Fruit fly (Drosophila melanogaster): ENCODE data around the gene Gal.

DNA sequence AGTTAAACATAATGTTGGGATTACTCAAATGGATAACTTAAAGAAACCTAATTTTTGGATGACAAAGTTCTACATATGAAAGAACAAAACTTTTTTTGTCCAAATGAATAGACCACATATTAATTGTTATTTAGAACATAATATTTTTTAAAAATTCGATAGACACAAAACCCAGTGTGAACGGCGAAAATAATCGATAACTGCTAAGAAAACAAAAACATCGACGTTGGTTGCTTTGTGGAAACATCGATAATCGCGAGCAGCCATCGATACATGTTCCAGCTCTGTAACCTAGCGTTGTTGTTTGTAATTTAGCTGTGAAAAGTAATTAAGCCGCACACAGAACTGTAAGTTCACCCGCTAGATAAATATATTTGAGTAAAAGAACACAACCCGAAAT lies 43.9 kb upstream of the Gal start, which contains the start of gene CG9135:
- TF ChIP-seq CG8478 (optimal IDR thresholded peaks at IDR 0.05): no peak
- TF ChIP-seq CTCF (optimal IDR thresholded peaks at IDR 0.05): peak in 1 of 2 experiments; percentile 20

All from S2 (cell line).